Worm (Caenorhabditis elegans): ENCODE measurements around the gene ZK1055.6.
A peak's percentile ranks its signal among the peaks of the same experiment; 100 is the strongest.

The ZK1055.6 gene

DNA sequence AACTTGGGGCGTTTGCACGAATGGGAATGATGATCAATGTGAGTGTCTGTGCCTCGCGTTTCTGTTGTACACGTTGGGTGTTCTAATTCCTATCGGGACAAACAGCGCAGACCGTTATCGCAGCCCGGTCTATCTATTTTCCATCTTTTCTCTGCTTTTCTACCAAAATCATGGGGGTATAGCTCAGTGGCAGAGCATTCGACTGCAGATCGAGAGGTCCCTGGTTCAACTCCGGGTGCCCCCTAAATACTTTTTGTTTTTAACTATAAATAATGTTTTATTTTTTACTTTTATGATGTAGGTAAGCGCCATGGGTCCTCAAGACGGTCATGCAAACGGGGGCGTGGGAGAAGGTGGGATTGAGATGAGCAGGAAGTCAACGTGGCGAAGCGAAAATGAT lies 42.8 kb downstream of the ZK1055.6 start:
- TF ChIP-seq C08G9.2 (tag; optimal IDR thresholded peaks at IDR 0.05) = no peak
- no peak for TF ChIP-seq eyg-1 (tag; optimal IDR thresholded peaks at IDR 0.05)
- no peak for TF ChIP-seq K02D7.2 (tag; optimal IDR thresholded peaks at IDR 0.05)
- TF ChIP-seq pha-4 (tag; optimal IDR thresholded peaks at IDR 0.05) = no peak
- TF ChIP-seq che-1 (tag; optimal IDR thresholded peaks at IDR 0.05) = peak; percentile 6
- no peak for TF ChIP-seq mec-3 (tag; optimal IDR thresholded peaks at IDR 0.05; ENCODE audit: borderline replicate concordance)
- TF ChIP-seq C38D4.7 (GFP tag; optimal IDR thresholded peaks at IDR 0.05) = peak; percentile 5
- TF ChIP-seq elt-2 (tag; optimal IDR thresholded peaks at IDR 0.05) = peak; percentile 60

DNA sequence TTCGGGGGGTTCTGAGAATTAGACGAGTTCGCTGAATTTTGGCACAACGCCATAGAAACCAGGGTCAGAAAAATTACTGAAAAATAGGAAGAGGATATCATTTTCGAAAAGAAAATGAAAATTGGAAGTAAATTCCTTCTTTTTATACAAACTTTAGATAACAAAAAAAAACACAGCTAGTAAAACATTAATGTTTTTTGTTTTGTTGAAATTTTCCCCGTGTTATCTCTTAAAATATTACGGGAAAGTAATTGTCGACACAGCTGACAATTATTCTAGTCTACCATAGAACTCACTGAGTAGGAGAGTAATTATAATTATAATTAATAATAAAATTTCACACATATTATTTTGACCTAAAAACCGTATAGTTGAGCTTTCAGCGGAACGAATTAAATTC lies 43.3 kb downstream of the ZK1055.6 start, which contains the start of gene spp-26:
spp-26 (minus strand) TSS at position 101 of the 400 bp plus-strand sequence.
- no peak for TF ChIP-seq rnt-1 (tag; optimal IDR thresholded peaks at IDR 0.05)
- TF ChIP-seq sox-2 (GFP tag; IDR thresholded peaks at IDR 0.05) = no peak
- TF ChIP-seq sox-4 (tag; optimal IDR thresholded peaks at IDR 0.05) = no peak
- no peak for TF ChIP-seq hlh-8 (tag; optimal IDR thresholded peaks at IDR 0.05)
- no peak for TF ChIP-seq ceh-9 (tag; optimal IDR thresholded peaks at IDR 0.05)
- TF ChIP-seq pag-3 (tag; optimal IDR thresholded peaks at IDR 0.05; ENCODE audit: borderline replicate concordance) = no peak
- no peak for TF ChIP-seq pqm-1 (tag; optimal IDR thresholded peaks at IDR 0.05)
- no peak for TF ChIP-seq zip-5 (tag; optimal IDR thresholded peaks at IDR 0.05)
- TF ChIP-seq Y22D7AL.16 (tag; optimal IDR thresholded peaks at IDR 0.05) = no peak
- TF ChIP-seq unc-86 (tag; optimal IDR thresholded peaks at IDR 0.05) = no peak
- no peak for TF ChIP-seq ztf-16 (tag; optimal IDR thresholded peaks at IDR 0.05)
- no peak for TF ChIP-seq hlh-30 (tag; optimal IDR thresholded peaks at IDR 0.05; ENCODE audit: insufficient read depth)
- TF ChIP-seq ceh-48 (tag; optimal IDR thresholded peaks at IDR 0.05) = no peak

DNA sequence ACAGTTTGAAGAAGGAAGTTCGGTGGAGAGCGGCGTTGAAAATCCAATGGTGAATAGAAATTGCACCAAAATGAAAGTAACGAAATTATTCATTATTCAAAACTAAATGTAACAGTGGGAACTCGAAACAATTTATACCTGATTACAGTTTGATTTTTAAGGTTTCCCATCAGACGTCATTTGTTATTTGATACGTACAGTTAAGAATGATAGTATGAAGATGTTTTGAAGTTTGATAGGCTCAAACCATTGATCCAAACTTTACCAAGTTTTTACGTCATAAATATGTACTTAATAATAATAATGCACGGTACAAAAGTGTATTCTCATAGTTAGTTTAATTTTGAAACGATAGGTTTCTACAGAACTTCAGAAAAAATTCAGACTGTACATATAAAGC lies 44.3 kb downstream of the ZK1055.6 start, which contains the start of gene spp-20:
spp-20 (minus strand) TSS at position 101 of the 400 bp plus-strand sequence.
- TF ChIP-seq fkh-6 (tag; optimal IDR thresholded peaks at IDR 0.05) (no peak), pha-4 (tag; optimal IDR thresholded peaks at IDR 0.05) (no peak), rnt-1 (tag; optimal IDR thresholded peaks at IDR 0.05) (no peak), ceh-6 (GFP tag; optimal IDR thresholded peaks at IDR 0.05) (no peak), eyg-1 (tag; optimal IDR thresholded peaks at IDR 0.05) (no peak), dve-1 (tag; optimal IDR thresholded peaks at IDR 0.05) (no peak), pros-1 (tag; optimal IDR thresholded peaks at IDR 0.05) (no peak)

- TF ChIP-seq C38D4.7 (GFP tag; optimal IDR thresholded peaks at IDR 0.05) = no peak
- TF ChIP-seq lin-11 (tag; optimal IDR thresholded peaks at IDR 0.05) = no peak
- TF ChIP-seq ceh-2 (tag; optimal IDR thresholded peaks at IDR 0.05) = no peak
- TF ChIP-seq ceh-9 (tag; optimal IDR thresholded peaks at IDR 0.05) = no peak
- no peak for TF ChIP-seq unc-42 (tag; optimal IDR thresholded peaks at IDR 0.05)
- TF ChIP-seq zip-5 (tag; optimal IDR thresholded peaks at IDR 0.05) = no peak
- TF ChIP-seq che-1 (tag; optimal IDR thresholded peaks at IDR 0.05) = no peak
- TF ChIP-seq odd-2 (tag; optimal IDR thresholded peaks at IDR 0.05) = no peak
- TF ChIP-seq F13H6.1 (tag; optimal IDR thresholded peaks at IDR 0.05) = no peak
- TF ChIP-seq ceh-14 (tag; optimal IDR thresholded peaks at IDR 0.05) = no peak
Observed at ce11 chrV:6557035-6557434, 45.4 kb downstream of the ZK1055.6 start, which contains the start of gene spp-27. spp-27 (minus strand) TSS chrV:6557135.

ce11 chrV:6554308-6554707 lies 48.1 kb downstream of the ZK1055.6 start, which contains the start of gene K04A8.19:
K04A8.19 (minus strand) TSS chrV:6554408.
- TF ChIP-seq K02D7.2 (tag; optimal IDR thresholded peaks at IDR 0.05) (no peak), ama-1 (optimal IDR thresholded peaks at IDR 0.05) (no peak), madf-2 (tag; optimal IDR thresholded peaks at IDR 0.05) (no peak), zip-5 (tag; optimal IDR thresholded peaks at IDR 0.05) (no peak), sox-2 (GFP tag; IDR thresholded peaks at IDR 0.05) (no peak), ztf-16 (tag; optimal IDR thresholded peaks at IDR 0.05) (no peak), sox-4 (tag; optimal IDR thresholded peaks at IDR 0.05) (no peak), lin-11 (tag; optimal IDR thresholded peaks at IDR 0.05) (no peak)

Data from whole organism, late embryonic.